Fruit fly (Drosophila melanogaster) whole organism, embryonic: Measurements from ENCODE around the gene Ser.

Experiments
- Atf6 ChIP-seq: fragments of 200-800 bp; sonication (Bioruptor generic); IDR thresholded peaks from 2 replicates; pipeline ENCODE4 v1.3.6; 2022; ENCODE audit warnings: missing biosample characterization, missing genetic modification characterization
- B-H2 ChIP-seq: fragments of 200-800 bp; sonication (Bioruptor generic); optimal IDR thresholded peaks from 2 replicates; lab custom pipeline; 2018; ENCODE audit warnings: missing biosample characterization, mild to moderate bottlenecking, missing genetic modification characterization
- CG1024 ChIP-seq: fragments of 200-800 bp; sonication (Bioruptor generic); IDR thresholded peaks from 2 replicates; pipeline ENCODE4 v1.3.6; 2022; ENCODE audit warnings: missing biosample characterization, missing genetic modification characterization
- CG10321 ChIP-seq: fragments of 200-800 bp; sonication (Bioruptor generic); IDR thresholded peaks from 2 replicates; pipeline ENCODE4 v1.3.6; 2022; ENCODE audit warnings: missing biosample characterization, missing genetic modification characterization
- CG10431 ChIP-seq: fragments of 200-800 bp; sonication (Bioruptor generic); optimal IDR thresholded peaks from 3 replicates; lab custom pipeline; 2018; ENCODE audit warnings: missing biosample characterization, mild to moderate bottlenecking, missing genetic modification characterization
- CG1233 ChIP-seq: fragments of 200-800 bp; sonication (Bioruptor generic); optimal IDR thresholded peaks from 4 replicates; lab custom pipeline; 2018; ENCODE audit warnings: missing biosample characterization, mild to moderate bottlenecking, missing genetic modification characterization
- CG14050 ChIP-seq: fragments of 200-800 bp; sonication (Bioruptor generic); IDR thresholded peaks from 3 replicates; pipeline ENCODE4 v1.3.6; 2022; ENCODE audit warnings: missing biosample characterization, missing genetic modification characterization
- CG14710 ChIP-seq: fragments of 200-800 bp; sonication (Bioruptor generic); optimal IDR thresholded peaks from 3 replicates; lab custom pipeline; 2019; ENCODE audit warnings: missing biosample characterization, mild to moderate bottlenecking, missing genetic modification characterization, moderate library complexity
- CG15514 ChIP-seq: fragments of 200-800 bp; sonication (Bioruptor generic); optimal IDR thresholded peaks from 3 replicates; lab custom pipeline; 2017; ENCODE audit warnings: missing biosample characterization, missing genetic modification characterization, mild to moderate bottlenecking, moderate library complexity, missing genetic modification reagents
- CG1647 ChIP-seq: fragments of 200-800 bp; sonication (Bioruptor generic); optimal IDR thresholded peaks from 3 replicates; lab custom pipeline; 2016; ENCODE audit warnings: missing biosample characterization, missing genetic modification characterization
- CG17186 ChIP-seq: fragments of 200-800 bp; sonication (Bioruptor generic); optimal IDR thresholded peaks from 3 replicates; lab custom pipeline; 2017; ENCODE audit warnings: missing biosample characterization, missing genetic modification reagents, missing genetic modification characterization
- CG18011 ChIP-seq: fragments of 200-800 bp; sonication (Bioruptor generic); optimal IDR thresholded peaks from 2 replicates; lab custom pipeline; 2017; ENCODE audit warnings: missing biosample characterization, missing genetic modification characterization, mild to moderate bottlenecking, moderate library complexity, missing genotype
- CG18599 ChIP-seq: fragments of 200-800 bp; sonication (Bioruptor generic); optimal IDR thresholded peaks from 3 replicates; lab custom pipeline; 2017; ENCODE audit warnings: missing biosample characterization, missing genetic modification characterization, mild to moderate bottlenecking, moderate library complexity, missing genetic modification reagents
- CG2129 ChIP-seq: fragments of 200-800 bp; sonication (Bioruptor generic); IDR thresholded peaks from 2 replicates; pipeline ENCODE4 v1.3.6; 2022; ENCODE audit warnings: missing biosample characterization, missing genetic modification characterization; ENCODE audit not compliant: partially characterized antibody
- CG30020 ChIP-seq: fragments of 200-800 bp; optimal IDR thresholded peaks from 2 replicates; lab custom pipeline; 2019; ENCODE audit warnings: missing biosample characterization, mild to moderate bottlenecking, missing genetic modification characterization, moderate library complexity
- CG6254 ChIP-seq: fragments of 200-800 bp; sonication (Bioruptor generic); optimal IDR thresholded peaks from 3 replicates; lab custom pipeline; 2017; ENCODE audit warnings: mild to moderate bottlenecking, missing biosample characterization, missing genetic modification reagents, missing genetic modification characterization
- CG7786 ChIP-seq: fragments of 200-800 bp; sonication (Bioruptor generic); optimal IDR thresholded peaks from 2 replicates; lab custom pipeline; 2016; ENCODE audit warnings: missing biosample characterization, missing genetic modification characterization
- CG7987 ChIP-seq: fragments of 200-800 bp; sonication (Bioruptor generic); optimal IDR thresholded peaks from 2 replicates; lab custom pipeline; 2018; ENCODE audit warnings: missing biosample characterization, mild to moderate bottlenecking, missing genetic modification characterization, moderate library complexity
- CG8924 ChIP-seq: fragments of 200-800 bp; optimal IDR thresholded peaks from 3 replicates; lab custom pipeline; 2019; ENCODE audit warnings: missing biosample characterization, mild to moderate bottlenecking, missing genetic modification characterization, moderate library complexity
- CHES-1-like ChIP-seq: fragments of 200-800 bp; sonication (Bioruptor generic); optimal IDR thresholded peaks from 2 replicates; lab custom pipeline; 2016; ENCODE audit warnings: missing biosample characterization, missing genetic modification characterization
- Camta ChIP-seq: fragments of 200-800 bp; sonication (Bioruptor generic); optimal IDR thresholded peaks from 2 replicates; lab custom pipeline; 2016; ENCODE audit warnings: missing biosample characterization, missing genetic modification characterization
- Dek ChIP-seq: fragments of 200-800 bp; sonication (Bioruptor generic); optimal IDR thresholded peaks from 3 replicates; lab custom pipeline; 2019; ENCODE audit warnings: missing biosample characterization, mild to moderate bottlenecking, missing genetic modification characterization, moderate library complexity
- Dip3 ChIP-seq: fragments of 200-800 bp; sonication (Bioruptor generic); optimal IDR thresholded peaks from 3 replicates; lab custom pipeline; 2016; ENCODE audit warnings: missing biosample characterization, missing genetic modification characterization
- ERR ChIP-seq: fragments of 200-800 bp; sonication (Bioruptor generic); optimal IDR thresholded peaks from 2 replicates; lab custom pipeline; 2016; ENCODE audit warnings: missing biosample characterization, missing genetic modification characterization
- Fer1 ChIP-seq: fragments of 200-800 bp; sonication (Bioruptor generic); optimal IDR thresholded peaks from 2 replicates; lab custom pipeline; 2017; ENCODE audit warnings: missing biosample characterization, mild to moderate bottlenecking, missing genetic modification characterization
- Hmx ChIP-seq: fragments of 200-800 bp; sonication (Bioruptor generic); optimal IDR thresholded peaks from 2 replicates; lab custom pipeline; 2016; ENCODE audit warnings: missing biosample characterization, missing genetic modification characterization
- Opbp ChIP-seq: fragments of 200-800 bp; sonication (Bioruptor generic); IDR thresholded peaks from 3 replicates; pipeline ENCODE4 v1.3.6; 2022; ENCODE audit warnings: missing biosample characterization, missing genetic modification characterization; ENCODE audit not compliant: partially characterized antibody
- Ravus ChIP-seq: fragments of 200-800 bp; sonication (Bioruptor generic); IDR thresholded peaks from 2 replicates; pipeline ENCODE4 v1.3.6; 2022; ENCODE audit warnings: missing biosample characterization, missing genetic modification characterization
- Xbp1 ChIP-seq: fragments of 200-800 bp; sonication (Bioruptor generic); optimal IDR thresholded peaks from 3 replicates; lab custom pipeline; 2016; ENCODE audit warnings: missing biosample characterization, mild to moderate bottlenecking, missing genetic modification characterization
- Xrp1 ChIP-seq: fragments of 200-800 bp; sonication (Bioruptor generic); IDR thresholded peaks from 2 replicates; pipeline ENCODE4 v1.3.6; 2022; ENCODE audit warnings: missing biosample characterization, missing genetic modification characterization
- ac ChIP-seq: fragments of 200-800 bp; sonication (Bioruptor generic); optimal IDR thresholded peaks from 3 replicates; lab custom pipeline; 2017; ENCODE audit warnings: missing biosample characterization, mild to moderate bottlenecking, missing genetic modification characterization
- cad ChIP-seq: fragments of >200 bp; optimal IDR thresholded peaks from 2 replicates; lab custom pipeline; 2017; ENCODE audit warnings: missing biosample characterization, missing genetic modification characterization
- dm ChIP-seq: fragments of 200-800 bp; sonication (Bioruptor generic); optimal IDR thresholded peaks from 3 replicates; lab custom pipeline; 2016; ENCODE audit warnings: missing biosample characterization, missing genetic modification characterization
- en ChIP-seq: fragments of 200-800 bp; sonication (Bioruptor generic); optimal IDR thresholded peaks from 2 replicates; lab custom pipeline; 2016; ENCODE audit warnings: missing biosample characterization, missing genetic modification characterization
- fd3F ChIP-seq: fragments of 200-800 bp; sonication (Bioruptor generic); optimal IDR thresholded peaks from 2 replicates; lab custom pipeline; 2018; ENCODE audit warnings: missing biosample characterization, mild to moderate bottlenecking, missing genetic modification characterization, moderate library complexity
- grn ChIP-seq: fragments of 200-800 bp; sonication (Bioruptor generic); optimal IDR thresholded peaks from 3 replicates; lab custom pipeline; 2017; ENCODE audit warnings: missing biosample characterization, missing genetic modification characterization
- gsb ChIP-seq: fragments of 200-800 bp; sonication (Bioruptor generic); IDR thresholded peaks from 2 replicates; pipeline ENCODE4 v1.3.6; 2022; ENCODE audit warnings: missing biosample characterization, missing genetic modification characterization
- ham ChIP-seq: fragments of 200-800 bp; sonication (Bioruptor generic); IDR thresholded peaks from 2 replicates; pipeline ENCODE4 v1.3.6; 2022; ENCODE audit warnings: missing biosample characterization, missing genetic modification characterization
- ken ChIP-seq: fragments of 200-800 bp; sonication (Bioruptor generic); IDR thresholded peaks from 3 replicates; pipeline ENCODE4 v1.3.6; 2022; ENCODE audit warnings: missing biosample characterization, missing genetic modification characterization
- knrl ChIP-seq: fragments of 200-800 bp; sonication (Bioruptor generic); IDR thresholded peaks from 3 replicates; pipeline ENCODE4 v1.3.6; 2022; ENCODE audit warnings: missing biosample characterization, missing genetic modification characterization; ENCODE audit not compliant: partially characterized antibody
- lov ChIP-seq, 2 experiments: fragments of 200-800 bp in 1 of 2; fragments of >200 bp in 1 of 2; sonication (Bioruptor generic) in 1 of 2; IDR thresholded peaks in 1 of 2; optimal IDR thresholded peaks in 1 of 2; 2 replicates in 1 of 2; 3 replicates in 1 of 2; pipeline versions ENCODE4 v1.3.6 to Lab custom; 2017 to 2022; ENCODE audit warnings: missing biosample characterization in 1 of 2, missing genetic modification characterization in 1 of 2
- odd ChIP-seq: fragments of 200-800 bp; sonication (Bioruptor generic); optimal IDR thresholded peaks from 2 replicates; lab custom pipeline; 2017; ENCODE audit warnings: missing biosample characterization, mild to moderate bottlenecking, missing genetic modification characterization
- org-1 ChIP-seq: fragments of 200-800 bp; sonication (Bioruptor generic); optimal IDR thresholded peaks from 2 replicates; lab custom pipeline; 2017; ENCODE audit warnings: missing biosample characterization, missing genetic modification characterization
- p53 ChIP-seq: fragments of 200-800 bp; sonication (Bioruptor generic); optimal IDR thresholded peaks from 2 replicates; lab custom pipeline; 2016; ENCODE audit warnings: missing biosample characterization, missing genetic modification characterization
- pan ChIP-seq, 4 experiments: fragments of >200 bp in 3 of 4; fragments of 200-800 bp in 1 of 4; sonication (Bioruptor generic) in 1 of 4; optimal IDR thresholded peaks in 3 of 4; IDR thresholded peaks in 1 of 4; 2 replicates each; pipeline versions ENCODE4 v1.3.6 to Lab custom; 2017 to 2022; ENCODE audit warnings: missing biosample characterization in 2 of 4, missing genetic modification characterization in 2 of 4, mixed read lengths in 1 of 4
- pfk ChIP-seq: fragments of 200-800 bp; sonication (Bioruptor generic); optimal IDR thresholded peaks from 2 replicates; lab custom pipeline; 2018; ENCODE audit warnings: missing biosample characterization, mild to moderate bottlenecking, missing genetic modification characterization, moderate library complexity
- pnt ChIP-seq: fragments of 200-800 bp; sonication (Bioruptor generic); optimal IDR thresholded peaks from 3 replicates; lab custom pipeline; 2016; ENCODE audit warnings: missing biosample characterization, missing genetic modification characterization
- pzg ChIP-seq: fragments of 200-800 bp; sonication (Bioruptor generic); optimal IDR thresholded peaks from 3 replicates; lab custom pipeline; 2018; ENCODE audit warnings: missing biosample characterization, mild to moderate bottlenecking, missing genetic modification characterization, moderate library complexity
- row ChIP-seq: fragments of 200-800 bp; sonication (Bioruptor generic); IDR thresholded peaks from 3 replicates; pipeline ENCODE4 v1.3.6; 2022; ENCODE audit warnings: missing biosample characterization, missing genetic modification characterization
- sr ChIP-seq: fragments of 200-800 bp; sonication (Bioruptor generic); IDR thresholded peaks from 3 replicates; pipeline ENCODE4 v1.3.6; 2022; ENCODE audit warnings: missing biosample characterization, missing genetic modification characterization
- tgo ChIP-seq: fragments of 200-800 bp; sonication (Bioruptor generic); IDR thresholded peaks from 3 replicates; pipeline ENCODE4 v1.3.6; 2022; ENCODE audit warnings: missing biosample characterization, missing genetic modification characterization

The Ser gene

DNA sequence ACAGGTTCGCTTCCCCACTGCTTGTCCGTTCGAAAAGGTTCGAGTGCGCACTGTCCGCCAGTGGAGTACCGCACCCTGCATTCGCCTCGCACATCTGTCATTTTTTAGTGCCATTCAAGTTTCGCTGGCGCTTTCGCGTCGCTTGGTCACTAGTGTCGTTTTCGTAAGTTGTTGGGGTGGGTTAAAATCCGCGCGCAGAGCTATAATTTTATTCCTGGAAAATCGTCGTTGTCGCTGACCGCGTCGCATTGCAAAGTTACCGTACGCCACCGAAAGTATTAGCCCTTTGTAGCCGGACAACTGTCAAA, 42.6 kb downstream of the Ser start, which contains the start of gene Men-b (continued):
- TF ChIP-seq pfk (GFP tag; lab: Kevin White, UChicago), result no peak
- no peak for TF ChIP-seq pan (optimal IDR thresholded peaks at IDR 0.05; lab: Kevin White, UChicago)
- no peak for TF ChIP-seq pan (GFP tag; optimal IDR thresholded peaks at IDR 0.05 in 1 of 2, IDR thresholded peaks at IDR 0.05 in 1 of 2)
- no peak; the same call in 2 of the 3 replicates for TF ChIP-seq knrl
- TF ChIP-seq CG6254 (GFP tag; lab: Kevin White, UChicago), result no peak
- peak; percentile 99 for TF ChIP-seq pzg (GFP tag; lab: Kevin White, UChicago)
- no peak for TF ChIP-seq lov (optimal IDR thresholded peaks at IDR 0.05; lab: Kevin White, UChicago)
- no peak for TF ChIP-seq lov (GFP tag; IDR thresholded peaks at IDR 0.05; lab: Robert Waterston, UW)
- TF ChIP-seq odd, result no peak
- TF ChIP-seq Xrp1 (GFP tag; lab: Robert Waterston, UW), result no peak
- no peak for TF ChIP-seq ham (GFP tag; lab: Robert Waterston, UW)
- TF ChIP-seq CG1233 (GFP tag; lab: Kevin White, UChicago), result no peak
- no peak for TF ChIP-seq tgo (GFP tag; lab: Robert Waterston, UW)
- TF ChIP-seq CG7987, result peak; percentile 34
- TF ChIP-seq ERR (GFP tag; lab: Kevin White, UChicago), result peak; percentile 7
- TF ChIP-seq Dip3 (GFP tag; lab: Kevin White, UChicago), result no peak
- no peak for TF ChIP-seq CG14050 (GFP tag; lab: Robert Waterston, UW)
- TF ChIP-seq grn (GFP tag; lab: Kevin White, UChicago), result no peak
- TF ChIP-seq org-1, result no peak
- peak; percentile 53 for TF ChIP-seq CG17186
- TF ChIP-seq sr (GFP tag; lab: Robert Waterston, UW), result no peak
- no peak for TF ChIP-seq ac (GFP tag; lab: Kevin White, UChicago)
- TF ChIP-seq CG1647 (GFP tag; lab: Kevin White, UChicago), result no peak
- TF ChIP-seq CG18599 (GFP tag; lab: Kevin White, UChicago), result no peak
- no peak; the same call in 2 of the 3 replicates for TF ChIP-seq row
- TF ChIP-seq Hmx (GFP tag; lab: Kevin White, UChicago), result no peak
- TF ChIP-seq CG15514, result peak; percentile 76
- TF ChIP-seq Opbp (GFP tag; lab: Robert Waterston, UW), result peak; percentile 61; the same call in 1 of the 3 replicates
- no peak for TF ChIP-seq CG2129 (GFP tag; lab: Robert Waterston, UW)
- TF ChIP-seq en (GFP tag; lab: Kevin White, UChicago), result no peak
- no peak for TF ChIP-seq CHES-1-like
- TF ChIP-seq B-H2, result no peak
- TF ChIP-seq CG7786 (GFP tag; lab: Kevin White, UChicago), result no peak
- no peak for TF ChIP-seq Atf6
- no peak for TF ChIP-seq ken (GFP tag; lab: Robert Waterston, UW)
- TF ChIP-seq cad (GFP tag; lab: Kevin White, UChicago), result no peak
- no peak for TF ChIP-seq CG10431 (GFP tag; lab: Kevin White, UChicago)
- TF ChIP-seq Ravus (GFP tag; lab: Robert Waterston, UW), result no peak
- TF ChIP-seq dm (GFP tag; lab: Kevin White, UChicago), result no peak
- TF ChIP-seq Xbp1 (GFP tag; lab: Kevin White, UChicago), result no peak
- TF ChIP-seq CG8924 (tag; lab: Kevin White, UChicago), result no peak
- TF ChIP-seq Fer1, result no peak
- TF ChIP-seq gsb, result no peak
- TF ChIP-seq Camta (GFP tag; lab: Kevin White, UChicago), result no peak
- no peak for TF ChIP-seq CG1024 (GFP tag; lab: Robert Waterston, UW)
- TF ChIP-seq pnt (GFP tag; lab: Kevin White, UChicago), result no peak
- TF ChIP-seq CG30020, result no peak
- TF ChIP-seq CG10321 (GFP tag; lab: Robert Waterston, UW), result 0 out of 2 replicates have a peak, but pooled peaks have one; percentile 15
- no peak for TF ChIP-seq CG18011 (GFP tag; lab: Kevin White, UChicago)
- no peak for TF ChIP-seq p53
- TF ChIP-seq CG14710, result no peak
- TF ChIP-seq fd3F (GFP tag; lab: Kevin White, UChicago), result no peak
- no peak for TF ChIP-seq Dek (tag; lab: Kevin White, UChicago)
